Fruit fly (Drosophila melanogaster) Kc167 (cell line): Measurements from ENCODE around the gene fray.

ENCODE experiments used
- Myc ChIP-seq: fragments of >200 bp; optimal IDR thresholded peaks from 2 replicates; lab custom pipeline; 2017; ENCODE audit warnings: missing external identifiers
- Sin3A ChIP-seq: fragments of >200 bp; optimal IDR thresholded peaks from 2 replicates; lab custom pipeline; 2018; ENCODE audit warnings: missing external identifiers
- h ChIP-seq: fragments of >200 bp; optimal IDR thresholded peaks from 3 replicates; lab custom pipeline; 2018; ENCODE audit warnings: missing external identifiers
- insv ChIP-seq: fragments of >200 bp; optimal IDR thresholded peaks from 3 replicates; lab custom pipeline; 2018; ENCODE audit warnings: missing external identifiers
- psq ChIP-seq: fragments of >200 bp; optimal IDR thresholded peaks from 2 replicates; lab custom pipeline; 2017; ENCODE audit warnings: missing external identifiers
- ttk ChIP-seq: sonication (Bioruptor generic); optimal IDR thresholded peaks from 2 replicates; lab custom pipeline; 2017; ENCODE audit warnings: missing external identifiers

Gene fray

dm6 chr3R:18572845-18573490, at the start of gene fray, which contains the start of gene CG7694:
Gene fray (plus strand): TSS chr3R:18573091.
Gene CG7694 (plus strand): TSS chr3R:18573091.
- no peak for TF ChIP-seq Myc (lab: Kevin White, UChicago)
- no peak for TF ChIP-seq h
- TF ChIP-seq psq (lab: Kevin White, UChicago) = no peak
- TF ChIP-seq ttk (lab: Kevin White, UChicago) = no peak
- no peak for TF ChIP-seq Sin3A (lab: Kevin White, UChicago)

- TF ChIP-seq insv (lab: Kevin White, UChicago) (no peak), psq (lab: Kevin White, UChicago) (no peak), h (no peak), Myc (lab: Kevin White, UChicago) (no peak)
Observed at dm6 chr3R:18545486-18545885, 27.4 kb upstream of the fray start, which contains the start of gene fru. Gene fru (minus strand): TSS chr3R:18545586.

- no peak for TF ChIP-seq insv (lab: Kevin White, UChicago)
- no peak for TF ChIP-seq ttk (lab: Kevin White, UChicago)
- TF ChIP-seq Myc (lab: Kevin White, UChicago) = no peak
- no peak for TF ChIP-seq h
- TF ChIP-seq Sin3A (lab: Kevin White, UChicago) = no peak
- no peak for TF ChIP-seq psq (lab: Kevin White, UChicago)
Observed at dm6 chr3R:18546159-18546558, 26.7 kb upstream of the fray start.

- TF ChIP-seq psq (lab: Kevin White, UChicago) (no peak), Sin3A (lab: Kevin White, UChicago) (no peak), insv (lab: Kevin White, UChicago) (no peak), h (no peak), Myc (lab: Kevin White, UChicago) (no peak), ttk (lab: Kevin White, UChicago) (no peak)
Observed at dm6 chr3R:18546972-18547371, 25.9 kb upstream of the fray start.

- TF ChIP-seq psq (lab: Kevin White, UChicago) (no peak), Myc (lab: Kevin White, UChicago) (no peak), Sin3A (lab: Kevin White, UChicago) (no peak), h (no peak), ttk (lab: Kevin White, UChicago) (no peak), insv (lab: Kevin White, UChicago) (no peak)
Observed at dm6 chr3R:18548787-18549186, 24.1 kb upstream of the fray start.

- TF ChIP-seq insv (lab: Kevin White, UChicago) = no peak
- no peak for TF ChIP-seq h
- no peak for TF ChIP-seq ttk (lab: Kevin White, UChicago)
- TF ChIP-seq Sin3A (lab: Kevin White, UChicago) = no peak
- TF ChIP-seq Myc (lab: Kevin White, UChicago) = no peak
- no peak for TF ChIP-seq psq (lab: Kevin White, UChicago)
Observed at dm6 chr3R:18559569-18559968, 13.3 kb upstream of the fray start, which contains the start of gene CG7691. Gene CG7691 (plus strand): TSS chr3R:18559869.

dm6 chr3R:18565073-18565472, 7.8 kb upstream of the fray start, which contains the start of the genes CG43210 and hemo:
Gene CG43210 (minus strand): TSS chr3R:18565173.
Gene hemo (minus strand): TSS chr3R:18565173.
- no peak for TF ChIP-seq psq (lab: Kevin White, UChicago)
- TF ChIP-seq insv (lab: Kevin White, UChicago) = no peak
- TF ChIP-seq Myc (lab: Kevin White, UChicago) = no peak
- no peak for TF ChIP-seq ttk (lab: Kevin White, UChicago)
- TF ChIP-seq Sin3A (lab: Kevin White, UChicago) = no peak
- TF ChIP-seq h = no peak

- no peak for TF ChIP-seq Sin3A (lab: Kevin White, UChicago)
- TF ChIP-seq ttk (lab: Kevin White, UChicago) = no peak
- no peak for TF ChIP-seq h
- no peak for TF ChIP-seq Myc (lab: Kevin White, UChicago)
- no peak for TF ChIP-seq psq (lab: Kevin White, UChicago)
Observed at dm6 chr3R:18572240-18572803, 569 bp upstream of the fray start.

- no peak for TF ChIP-seq Sin3A (lab: Kevin White, UChicago)
- no peak for TF ChIP-seq ttk (lab: Kevin White, UChicago)
- no peak for TF ChIP-seq insv (lab: Kevin White, UChicago)
- TF ChIP-seq h = no peak
- no peak for TF ChIP-seq Myc (lab: Kevin White, UChicago)
- no peak for TF ChIP-seq psq (lab: Kevin White, UChicago)
Observed at dm6 chr3R:18573699-18574259, 888 bp downstream of the fray start.

- no peak for TF ChIP-seq psq (lab: Kevin White, UChicago)
- no peak for TF ChIP-seq Sin3A (lab: Kevin White, UChicago)
- TF ChIP-seq ttk (lab: Kevin White, UChicago) = no peak
- no peak for TF ChIP-seq Myc (lab: Kevin White, UChicago)
- no peak for TF ChIP-seq h
- no peak for TF ChIP-seq insv (lab: Kevin White, UChicago)
Observed at dm6 chr3R:18577739-18578417, 5.0 kb downstream of the fray start.

dm6 chr3R:18580979-18581378, 8.1 kb downstream of the fray start:
- TF ChIP-seq h = no peak
